Fruit fly (Drosophila melanogaster) whole organism: ENCODE measurements around the gene SuUR.

ENCODE experiments used
- CG8478 ChIP-seq: fragments of >200 bp; optimal IDR thresholded peaks from 2 replicates; lab custom pipeline; 2018; ENCODE audit warnings: inconsistent platforms
- Dll ChIP-seq: fragments of >200 bp; optimal IDR thresholded peaks from 2 replicates; lab custom pipeline; 2017
- EcR ChIP-seq, 2 experiments: fragments of >200 bp; optimal IDR thresholded peaks; 2 replicates each; lab custom pipeline; 2017; ENCODE audit warnings: missing biosample characterization in 2 of 2, missing genetic modification characterization in 2 of 2, missing genetic modification reagents in 2 of 2
- pan ChIP-seq: fragments of >200 bp; optimal IDR thresholded peaks from 2 replicates; lab custom pipeline; 2017
- psq ChIP-seq: fragments of >200 bp; optimal IDR thresholded peaks from 2 replicates; lab custom pipeline; 2017
- usp ChIP-seq: fragments of >200 bp; optimal IDR thresholded peaks from 2 replicates; lab custom pipeline; 2017; ENCODE audit warnings: missing biosample characterization, missing genetic modification characterization, mixed read lengths

The SuUR gene

DNA sequence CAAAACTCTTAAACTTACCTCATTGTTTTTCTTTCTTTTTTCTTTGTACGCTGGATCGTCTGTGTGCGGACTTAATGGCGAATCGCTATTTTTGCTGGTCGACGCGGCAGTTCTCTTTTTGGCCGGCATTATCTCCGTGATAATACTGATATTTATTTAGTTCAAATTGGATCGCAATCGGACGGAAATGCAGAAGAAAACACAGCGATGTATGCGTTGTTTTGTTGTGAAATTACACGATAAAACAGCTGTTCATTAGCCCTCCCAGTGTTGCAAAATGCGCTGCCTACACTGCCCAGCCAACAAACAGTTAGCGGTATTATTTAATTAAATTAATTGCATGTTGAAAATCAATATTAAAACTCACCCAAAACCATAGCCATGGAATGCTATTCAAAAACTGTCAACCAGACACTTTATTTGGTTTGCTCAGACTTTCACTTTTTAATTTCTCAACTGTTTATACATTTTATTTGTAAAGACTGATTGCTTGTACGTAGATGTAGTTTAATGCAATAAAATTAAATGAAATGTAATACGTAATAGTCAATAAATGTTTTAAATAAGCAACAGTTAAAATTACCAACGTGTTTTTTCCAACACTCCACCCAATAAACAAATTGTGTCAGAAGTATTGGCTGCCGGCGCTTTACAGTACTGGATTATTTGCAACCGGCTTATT, 33.3 kb downstream of the SuUR start, which contains the start of the genes Irbp18 and APP-BP1:
Irbp18 (minus strand) TSS at position 205 of the 682 bp plus-strand sequence.
APP-BP1 (plus strand) TSS at position 431 of the 682 bp plus-strand sequence.
- TF ChIP-seq usp (GFP tag; lab: Kevin White, UChicago) (no peak), EcR (GFP tag; optimal IDR thresholded peaks at IDR 0.05; lab: Kevin White, UChicago) (no peak), psq (lab: Kevin White, UChicago) (no peak), CG8478 (lab: Kevin White, UChicago) (no peak), Dll (lab: Kevin White, UChicago) (no peak), pan (lab: Kevin White, UChicago) (no peak)

DNA sequence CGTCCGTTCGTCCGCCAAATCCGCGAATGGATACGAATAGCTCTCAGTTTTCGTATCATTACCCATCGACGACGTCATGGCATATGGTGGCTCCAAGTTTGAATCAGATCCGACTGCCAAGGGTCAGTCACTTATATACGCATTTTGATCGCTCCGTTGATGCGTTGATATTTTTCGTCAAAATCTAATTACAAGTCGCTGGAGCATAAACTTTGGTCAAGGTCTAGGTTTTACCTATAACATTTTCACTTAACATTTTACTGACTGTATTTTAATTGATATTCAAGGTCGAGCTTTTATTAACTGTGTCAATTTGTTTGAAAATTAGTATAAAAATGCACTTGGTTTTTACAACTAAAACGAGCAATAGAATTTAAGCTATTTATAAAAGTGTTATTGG, 36.8 kb downstream of the SuUR start, which contains the start of gene Elo68beta:
Elo68beta (minus strand) TSS at position 101 of the 400 bp plus-strand sequence.
- no peak for TF ChIP-seq pan (lab: Kevin White, UChicago)
- TF ChIP-seq psq (lab: Kevin White, UChicago) = no peak
- no peak for TF ChIP-seq EcR (GFP tag; optimal IDR thresholded peaks at IDR 0.05; lab: Kevin White, UChicago)
- no peak for TF ChIP-seq usp (GFP tag; lab: Kevin White, UChicago)
- no peak for TF ChIP-seq CG8478 (lab: Kevin White, UChicago)
- TF ChIP-seq Dll (lab: Kevin White, UChicago) = no peak

DNA sequence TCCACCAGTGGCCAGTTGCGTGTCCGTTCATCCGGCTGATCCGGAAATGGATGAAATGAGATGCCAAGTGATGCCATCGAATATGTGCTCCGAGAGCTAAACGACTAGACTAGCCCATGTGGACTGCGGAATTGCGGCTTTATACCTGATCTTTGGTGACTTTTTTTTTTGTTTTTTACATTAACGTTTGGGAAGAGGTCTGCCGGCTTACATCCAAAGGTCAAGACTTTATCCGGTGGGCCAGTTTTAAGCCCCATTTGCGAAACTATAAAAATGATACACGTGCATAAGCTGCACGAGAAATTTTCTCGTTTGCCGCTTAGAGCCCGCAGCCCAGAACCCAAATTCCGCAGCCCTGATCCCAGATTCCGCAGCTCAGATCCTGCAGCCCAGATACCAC, 38.1 kb downstream of the SuUR start, which contains the start of gene Elo68alpha:
Elo68alpha (minus strand) TSS at position 101 of the 400 bp plus-strand sequence.
- TF ChIP-seq Dll (lab: Kevin White, UChicago) (no peak), EcR (GFP tag; optimal IDR thresholded peaks at IDR 0.05; lab: Kevin White, UChicago) (no peak), usp (GFP tag; lab: Kevin White, UChicago) (no peak), CG8478 (lab: Kevin White, UChicago) (no peak), psq (lab: Kevin White, UChicago) (no peak), pan (lab: Kevin White, UChicago) (no peak)

DNA sequence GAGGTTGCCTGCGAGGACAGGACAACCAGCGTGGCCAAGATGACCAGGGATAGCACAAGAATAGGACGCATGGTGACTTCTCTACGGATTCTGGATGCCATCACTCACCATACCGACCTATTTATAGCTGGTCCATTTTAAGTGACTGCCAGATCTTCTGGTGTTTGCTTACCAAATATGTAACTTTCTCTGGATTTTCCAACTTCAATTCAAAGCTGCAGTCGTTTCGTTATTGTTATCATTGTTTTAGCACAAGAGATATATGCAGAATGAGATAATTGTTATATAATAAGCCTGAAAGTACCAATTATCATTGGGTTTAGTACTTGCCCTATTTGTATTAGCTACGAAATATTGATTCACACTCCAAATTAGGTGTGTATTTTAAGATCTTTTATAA, 39.0 kb downstream of the SuUR start, which contains the start of gene CG32071:
CG32071 (minus strand) TSS at position 101 of the 400 bp plus-strand sequence.
- no peak for TF ChIP-seq Dll (lab: Kevin White, UChicago)
- no peak for TF ChIP-seq EcR (GFP tag; optimal IDR thresholded peaks at IDR 0.05; lab: Kevin White, UChicago)
- TF ChIP-seq psq (lab: Kevin White, UChicago) = no peak
- no peak for TF ChIP-seq CG8478 (lab: Kevin White, UChicago)
- TF ChIP-seq pan (lab: Kevin White, UChicago) = no peak
- TF ChIP-seq usp (GFP tag; lab: Kevin White, UChicago) = no peak

DNA sequence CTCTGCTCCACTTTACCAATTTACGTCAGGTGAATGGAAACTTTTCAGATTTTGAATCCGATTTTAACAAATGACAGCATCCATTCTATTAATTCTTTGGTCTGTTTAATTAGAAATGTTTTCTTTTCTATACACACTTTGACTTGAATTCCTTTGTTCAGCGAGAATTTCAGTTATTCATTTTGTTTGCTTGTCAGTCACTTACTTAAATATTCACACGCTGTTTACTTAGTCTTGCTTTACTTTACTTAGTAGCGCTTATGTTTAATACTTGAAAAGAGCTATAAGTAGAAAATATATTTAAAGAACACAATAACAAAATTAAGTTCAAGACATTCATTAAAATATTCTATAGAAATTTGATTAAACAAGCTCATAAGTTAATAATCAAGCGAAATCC, 42.6 kb downstream of the SuUR start, which contains the start of gene CG32073:
CG32073 (minus strand) TSS at position 151 of the 400 bp plus-strand sequence.
- no peak for TF ChIP-seq EcR (GFP tag; optimal IDR thresholded peaks at IDR 0.05; lab: Kevin White, UChicago)
- no peak for TF ChIP-seq psq (lab: Kevin White, UChicago)

DNA sequence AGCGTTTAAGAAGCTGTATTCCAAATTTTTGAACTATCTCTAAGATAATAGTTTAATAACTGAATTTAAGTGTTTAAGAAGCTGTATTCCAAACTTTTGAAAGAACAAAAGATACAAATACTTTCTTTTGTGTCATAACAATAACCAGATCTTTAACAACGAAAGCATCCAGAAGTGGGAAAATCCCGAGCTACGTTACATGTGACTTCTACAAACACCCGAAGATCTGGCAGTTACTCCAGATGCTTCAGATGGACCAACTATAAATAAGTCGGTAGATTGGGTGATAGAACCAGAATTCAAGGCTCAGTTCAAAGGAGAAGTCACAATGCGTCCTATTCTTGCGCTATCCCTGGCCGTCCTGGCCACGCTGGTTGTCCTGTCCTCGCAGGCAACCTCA, 43.1 kb downstream of the SuUR start, which contains the start of gene CG12522:
CG12522 (plus strand) TSS at position 301 of the 400 bp plus-strand sequence.
- no peak for TF ChIP-seq CG8478 (lab: Kevin White, UChicago)

DNA sequence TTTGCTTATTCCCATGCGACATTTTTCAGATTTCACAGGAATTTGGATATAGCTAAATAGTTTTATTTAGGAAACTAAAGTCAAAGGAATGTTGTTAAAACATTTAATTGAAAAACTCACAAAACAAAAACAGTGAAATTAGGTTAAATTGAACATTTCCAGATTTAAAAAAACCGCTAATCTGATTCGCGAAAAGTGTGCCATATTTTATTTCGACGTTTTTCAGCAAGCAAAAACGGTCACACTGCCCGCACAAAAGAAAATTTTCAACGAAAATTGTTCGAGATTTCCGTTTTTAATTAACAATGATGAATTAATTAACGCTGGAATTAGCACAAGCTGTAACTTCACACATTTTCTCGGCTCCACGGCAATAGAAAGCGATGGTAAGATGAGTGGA, 44.7 kb downstream of the SuUR start, which contains the start of the genes CG34012 and emei:
CG34012 (minus strand) TSS at position 52 of the 400 bp plus-strand sequence.
emei (plus strand) TSS at position 237 of the 400 bp plus-strand sequence.
- TF ChIP-seq psq (lab: Kevin White, UChicago) = no peak
- TF ChIP-seq CG8478 (lab: Kevin White, UChicago) = no peak
- TF ChIP-seq EcR (GFP tag; optimal IDR thresholded peaks at IDR 0.05; lab: Kevin White, UChicago) = no peak
- no peak for TF ChIP-seq usp (GFP tag; lab: Kevin White, UChicago)
- TF ChIP-seq Dll (lab: Kevin White, UChicago) = no peak
- TF ChIP-seq pan (lab: Kevin White, UChicago) = no peak

DNA sequence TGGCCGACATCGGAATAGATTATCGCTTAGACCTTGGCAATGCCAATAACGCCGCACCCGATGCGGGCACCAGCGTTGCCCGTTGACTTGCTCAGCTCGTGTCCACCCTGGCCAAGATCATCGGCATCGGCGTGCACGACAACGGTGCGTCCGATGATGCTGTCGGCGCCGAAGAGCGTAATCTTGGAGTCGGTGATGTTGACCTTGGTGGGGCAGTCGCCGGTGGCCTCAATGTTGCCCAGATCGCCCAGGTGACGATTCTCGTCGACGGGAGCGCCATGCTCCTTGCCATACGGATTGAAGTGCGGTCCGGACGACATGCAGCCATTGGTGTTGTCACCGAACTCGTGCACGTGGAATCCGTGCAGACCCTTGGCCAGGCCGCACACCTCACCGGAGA, 47.6 kb downstream of the SuUR start:
- TF ChIP-seq CG8478 (lab: Kevin White, UChicago) = no peak
- TF ChIP-seq Dll (lab: Kevin White, UChicago) = no peak
- no peak for TF ChIP-seq EcR (GFP tag; optimal IDR thresholded peaks at IDR 0.05; lab: Kevin White, UChicago)
- no peak for TF ChIP-seq psq (lab: Kevin White, UChicago)
- no peak for TF ChIP-seq usp (GFP tag; lab: Kevin White, UChicago)
- no peak for TF ChIP-seq pan (lab: Kevin White, UChicago)

DNA sequence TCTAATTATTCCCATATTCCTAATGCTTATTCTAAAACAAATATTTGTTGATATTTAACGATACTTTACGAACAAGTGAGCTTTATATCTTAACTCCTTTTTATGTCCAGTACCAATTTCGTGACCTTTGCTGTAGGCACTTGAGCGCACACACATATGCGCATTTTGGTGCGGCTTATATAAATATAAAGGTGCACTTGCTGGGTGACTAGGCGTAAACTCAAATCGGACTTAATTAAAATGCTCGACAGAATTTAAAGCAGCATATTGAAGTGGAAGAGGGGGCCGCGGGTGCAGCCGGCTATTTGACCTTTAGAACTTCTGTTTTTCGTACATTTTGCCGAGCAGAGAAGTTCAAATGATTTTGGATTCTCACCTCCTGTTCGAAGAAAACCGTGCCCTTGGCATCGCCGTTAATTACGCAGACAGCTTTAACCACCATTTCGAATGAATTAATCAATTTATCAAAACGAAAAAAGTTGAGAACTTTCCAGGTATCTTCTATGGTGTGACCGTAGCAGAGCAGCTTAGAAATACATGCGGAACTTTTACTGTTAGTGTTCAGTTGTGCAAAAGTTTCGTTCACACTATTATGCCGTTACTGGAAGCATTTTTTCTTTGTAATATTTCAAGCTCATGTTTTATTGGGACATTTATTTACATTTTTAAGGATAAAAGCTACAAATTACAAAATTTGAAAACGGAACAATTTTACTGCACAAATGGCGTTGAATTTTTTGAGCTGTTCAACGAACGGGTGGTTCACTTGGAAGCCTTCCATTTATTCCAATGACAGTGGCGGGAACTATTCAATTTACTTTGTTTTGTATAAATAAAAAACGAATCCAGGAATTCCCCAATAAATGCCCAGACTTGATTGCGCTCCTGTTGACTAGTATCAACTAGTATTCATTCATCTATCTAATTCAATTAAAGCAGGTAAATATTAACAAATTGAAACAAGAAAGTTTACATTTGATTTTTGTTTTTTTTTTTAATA, 48.7 kb downstream of the SuUR start, which contains the start of gene Sod1:
Sod1 (minus strand) TSS at position 543 of the 1,000 bp plus-strand sequence.
- TF ChIP-seq psq (lab: Kevin White, UChicago) = no peak

DNA sequence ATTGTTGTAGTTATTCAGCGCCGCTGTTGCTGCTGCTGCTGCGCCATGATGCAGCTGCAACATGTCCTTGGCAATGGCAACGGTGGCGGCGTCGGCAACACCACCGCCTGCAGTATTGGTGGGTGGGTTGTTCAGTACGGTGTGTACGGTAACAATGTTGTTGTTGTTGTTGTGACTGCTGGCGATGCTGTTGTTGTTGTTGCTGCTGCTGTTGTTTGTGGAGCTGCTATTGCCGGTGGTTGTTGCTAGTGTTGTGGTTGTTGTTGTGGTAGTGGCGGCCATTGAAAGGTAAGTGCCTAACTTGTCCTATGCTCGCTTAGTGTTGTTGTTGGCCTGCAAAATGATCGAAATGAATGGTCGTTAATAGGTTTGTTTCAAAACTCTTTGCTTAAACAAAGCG, 52.9 kb downstream of the SuUR start:
- no peak for TF ChIP-seq pan (lab: Kevin White, UChicago)
- TF ChIP-seq CG8478 (lab: Kevin White, UChicago) = no peak
